Comparison of ENCODE assay signal across 1 fruit fly cellular context in genomic region chr3R:30802115-30802682, dm6.
TF ChIP-seq lines count a peak whose summit lies in the region.

No protein-coding gene starts in this region.

TF ChIP-seq in whole organism, embryonic, 481 proteins besides CTCF, POLR2A, EP300 and RAD21 (continued from another document and continues in another):
- no peak for TF ChIP-seq Trl (optimal IDR thresholded peaks at IDR 0.05; lab: Kevin White, UChicago)
- peak; percentile 21 for TF ChIP-seq Trl (GFP tag; optimal IDR thresholded peaks at IDR 0.05; lab: Kevin White, UChicago)
- no peak for TF ChIP-seq Abd-B (GFP tag; optimal IDR thresholded peaks at IDR 0.05; lab: Kevin White, UChicago)
- no peak for TF ChIP-seq HmgD (GFP tag; optimal IDR thresholded peaks at IDR 0.05; lab: Kevin White, UChicago)
- no peak for TF ChIP-seq amos (GFP tag; IDR thresholded peaks at IDR 0.05; lab: Robert Waterston, UW; ENCODE audit: partially characterized antibody)
- TF ChIP-seq pfk (GFP tag; optimal IDR thresholded peaks at IDR 0.05; lab: Kevin White, UChicago), result no peak
- no peak for TF ChIP-seq da (GFP tag; optimal IDR thresholded peaks at IDR 0.05; lab: Kevin White, UChicago)
- no peak for TF ChIP-seq NfI (GFP tag; optimal IDR thresholded peaks at IDR 0.05; lab: Kevin White, UChicago)
- no peak for TF ChIP-seq Chrac-16 (GFP tag; optimal IDR thresholded peaks at IDR 0.05; lab: Kevin White, UChicago)
- TF ChIP-seq CG31224 (GFP tag; IDR thresholded peaks at IDR 0.05; lab: Robert Waterston, UW), result no peak
- no peak for TF ChIP-seq CG4424 (GFP tag; optimal IDR thresholded peaks at IDR 0.05; lab: Kevin White, UChicago)
- TF ChIP-seq yki (optimal IDR thresholded peaks at IDR 0.05; lab: Kevin White, UChicago), result no peak
- no peak for TF ChIP-seq CG7963 (GFP tag; IDR thresholded peaks at IDR 0.05; lab: Robert Waterston, UW; ENCODE audit: partially characterized antibody)
- no peak for TF ChIP-seq pum (GFP tag; optimal IDR thresholded peaks at IDR 0.05; lab: Kevin White, UChicago)
- no peak for TF ChIP-seq aop (GFP tag; IDR thresholded peaks at IDR 0.05; lab: Robert Waterston, UW)
- TF ChIP-seq sisA (GFP tag; IDR thresholded peaks at IDR 0.05; lab: Robert Waterston, UW), result no peak
- TF ChIP-seq Max (GFP tag; optimal IDR thresholded peaks at IDR 0.05; lab: Kevin White, UChicago), result peak; percentile 3
- TF ChIP-seq CG11695 (GFP tag; IDR thresholded peaks at IDR 0.05; lab: Robert Waterston, UW), result 0 out of 3 replicates have a peak, but pooled peaks have one; percentile 33
- no peak for TF ChIP-seq hkb (optimal IDR thresholded peaks at IDR 0.05; lab: Kevin White, UChicago)
- no peak for TF ChIP-seq hkb (GFP tag; IDR thresholded peaks at IDR 0.05; lab: Robert Waterston, UW)
- no peak for TF ChIP-seq croc (GFP tag; conservative IDR thresholded peaks at IDR 0.05; lab: Robert Waterston, UW)
- peak; percentile 40 for TF ChIP-seq CG6854 (GFP tag; optimal IDR thresholded peaks at IDR 0.05; lab: Kevin White, UChicago)
- no peak for TF ChIP-seq slp2 (GFP tag; optimal IDR thresholded peaks at IDR 0.05; lab: Kevin White, UChicago)
- TF ChIP-seq klu (GFP tag; IDR thresholded peaks at IDR 0.05; lab: Robert Waterston, UW), result no peak
- no peak for TF ChIP-seq pb (GFP tag; optimal IDR thresholded peaks at IDR 0.05; lab: Kevin White, UChicago)
- TF ChIP-seq tup (GFP tag; optimal IDR thresholded peaks at IDR 0.05; lab: Kevin White, UChicago), result no peak
- no peak for TF ChIP-seq Taf1 (GFP tag; IDR thresholded peaks at IDR 0.05; lab: Robert Waterston, UW)
- peak; percentile 8 for TF ChIP-seq Fer2 (tag; optimal IDR thresholded peaks at IDR 0.05; lab: Kevin White, UChicago)
- TF ChIP-seq CG14860 (GFP tag; IDR thresholded peaks at IDR 0.05; lab: Robert Waterston, UW; ENCODE audit: partially characterized antibody), result no peak
- no peak; the same call in 1 of the 2 replicates for TF ChIP-seq MBD-R2 (GFP tag; IDR thresholded peaks at IDR 0.05; lab: Robert Waterston, UW)
- TF ChIP-seq Jarid2 (GFP tag; optimal IDR thresholded peaks at IDR 0.05; lab: Kevin White, UChicago), result no peak
- peak in 1 of 2 experiments; percentile 37 for TF ChIP-seq Hr51 (GFP tag; optimal IDR thresholded peaks at IDR 0.05; lab: Kevin White, UChicago)
- no peak for TF ChIP-seq bab2 (GFP tag; optimal IDR thresholded peaks at IDR 0.05; lab: Kevin White, UChicago)
- no peak for TF ChIP-seq ATbp (GFP tag; optimal IDR thresholded peaks at IDR 0.05; lab: Kevin White, UChicago)
- TF ChIP-seq insv (GFP tag; optimal IDR thresholded peaks at IDR 0.05; lab: Kevin White, UChicago), result no peak
- TF ChIP-seq sob (GFP tag; IDR thresholded peaks at IDR 0.05; lab: Robert Waterston, UW), result peak; percentile 30; the same call in 1 of the 2 replicates
- TF ChIP-seq ro (GFP tag; IDR thresholded peaks at IDR 0.05; lab: Robert Waterston, UW), result no peak
- no peak for TF ChIP-seq oc (tag; optimal IDR thresholded peaks at IDR 0.05; lab: Kevin White, UChicago)
- TF ChIP-seq CG30431 (GFP tag; optimal IDR thresholded peaks at IDR 0.05; lab: Kevin White, UChicago), result no peak
- no peak for TF ChIP-seq CG17359 (tag; optimal IDR thresholded peaks at IDR 0.05; lab: Kevin White, UChicago)
- TF ChIP-seq jing (GFP tag; optimal IDR thresholded peaks at IDR 0.05; lab: Kevin White, UChicago), result no peak
- no peak for TF ChIP-seq az2 (GFP tag; optimal IDR thresholded peaks at IDR 0.05; lab: Kevin White, UChicago)
- no peak for TF ChIP-seq CG13287 (GFP tag; IDR thresholded peaks at IDR 0.05; lab: Robert Waterston, UW; ENCODE audit: partially characterized antibody)
- no peak for TF ChIP-seq CG11560 (tag; IDR thresholded peaks at IDR 0.05; lab: Robert Waterston, UW)
- TF ChIP-seq Ets65A (GFP tag; lab: Kevin White, UChicago), result no peak
- no peak for TF ChIP-seq CG11696 (GFP tag; IDR thresholded peaks at IDR 0.05; lab: Robert Waterston, UW)
- no peak for TF ChIP-seq Usf (GFP tag; optimal IDR thresholded peaks at IDR 0.05; lab: Kevin White, UChicago)
- no peak for TF ChIP-seq Doc3 (GFP tag; IDR thresholded peaks at IDR 0.05; lab: Robert Waterston, UW; ENCODE audit: partially characterized antibody)
- TF ChIP-seq usp (GFP tag; optimal IDR thresholded peaks at IDR 0.05; lab: Kevin White, UChicago), result no peak
- no peak for TF ChIP-seq CG5245 (GFP tag; optimal IDR thresholded peaks at IDR 0.05; lab: Kevin White, UChicago)
- peak; percentile 20 for TF ChIP-seq CG1233 (GFP tag; optimal IDR thresholded peaks at IDR 0.05; lab: Kevin White, UChicago)
- no peak; the same call in 2 of the 3 replicates for TF ChIP-seq zfh1 (GFP tag; IDR thresholded peaks at IDR 0.05; lab: Robert Waterston, UW)
- peak; percentile 50 for TF ChIP-seq CG18619 (GFP tag; optimal IDR thresholded peaks at IDR 0.05; lab: Kevin White, UChicago)
- no peak for TF ChIP-seq Blimp-1 (GFP tag; optimal IDR thresholded peaks at IDR 0.05; lab: Kevin White, UChicago)
- TF ChIP-seq Ptx1 (GFP tag; IDR thresholded peaks at IDR 0.05; lab: Robert Waterston, UW), result no peak
- peak; percentile 92 for TF ChIP-seq Med (GFP tag; lab: Kevin White, UChicago)
- TF ChIP-seq Bgb (GFP tag; IDR thresholded peaks at IDR 0.05; lab: Robert Waterston, UW; ENCODE audit: partially characterized antibody), result no peak
- TF ChIP-seq Ssrp (tag; optimal IDR thresholded peaks at IDR 0.05; lab: Kevin White, UChicago), result no peak
- peak; percentile 34 for TF ChIP-seq Bteb2 (GFP tag; optimal IDR thresholded peaks at IDR 0.05; lab: Kevin White, UChicago)
- no peak for TF ChIP-seq btn (GFP tag; optimal IDR thresholded peaks at IDR 0.05; lab: Kevin White, UChicago)
- TF ChIP-seq B-H2 (GFP tag; optimal IDR thresholded peaks at IDR 0.05; lab: Kevin White, UChicago), result peak; percentile 55
- TF ChIP-seq CG16813 (GFP tag; IDR thresholded peaks at IDR 0.05; lab: Robert Waterston, UW; ENCODE audit: partially characterized antibody), result no peak
- peak; percentile 70 for TF ChIP-seq CG6765 (GFP tag; optimal IDR thresholded peaks at IDR 0.05; lab: Kevin White, UChicago)
- no peak for TF ChIP-seq inv (GFP tag; IDR thresholded peaks at IDR 0.05; lab: Robert Waterston, UW; ENCODE audit: partially characterized antibody)
- no peak for TF ChIP-seq CG14441 (GFP tag; IDR thresholded peaks at IDR 0.05; lab: Robert Waterston, UW)
- TF ChIP-seq gsb (GFP tag; IDR thresholded peaks at IDR 0.05; lab: Robert Waterston, UW), result 0 out of 2 replicates have a peak, but pooled peaks have one; percentile 48
- no peak for TF ChIP-seq nmo (GFP tag; optimal IDR thresholded peaks at IDR 0.05; lab: Kevin White, UChicago)
- TF ChIP-seq D19B (GFP tag; optimal IDR thresholded peaks at IDR 0.05; lab: Kevin White, UChicago), result no peak
- TF ChIP-seq crc (GFP tag; optimal IDR thresholded peaks at IDR 0.05; lab: Kevin White, UChicago), result no peak
- TF ChIP-seq Meics (GFP tag; optimal IDR thresholded peaks at IDR 0.05; lab: Kevin White, UChicago), result peak; percentile 45
- TF ChIP-seq CG7357 (GFP tag; IDR thresholded peaks at IDR 0.05; lab: Robert Waterston, UW), result no peak
- TF ChIP-seq tap (tag; optimal IDR thresholded peaks at IDR 0.05; lab: Kevin White, UChicago), result no peak
- TF ChIP-seq odd (GFP tag; optimal IDR thresholded peaks at IDR 0.05; lab: Kevin White, UChicago), result no peak
- TF ChIP-seq gsb-n (tag; optimal IDR thresholded peaks at IDR 0.05; lab: Kevin White, UChicago), result no peak
- TF ChIP-seq nau (GFP tag; optimal IDR thresholded peaks at IDR 0.05; lab: Kevin White, UChicago), result no peak
- peak; percentile 9 for TF ChIP-seq CG12744 (GFP tag; optimal IDR thresholded peaks at IDR 0.05; lab: Kevin White, UChicago)
- no peak for TF ChIP-seq CG10267 (tag; optimal IDR thresholded peaks at IDR 0.05; lab: Kevin White, UChicago)
- no peak for TF ChIP-seq Hr3 (GFP tag; optimal IDR thresholded peaks at IDR 0.05; lab: Kevin White, UChicago)
- TF ChIP-seq maf-S (GFP tag; optimal IDR thresholded peaks at IDR 0.05; lab: Kevin White, UChicago), result peak; percentile 22
- no peak for TF ChIP-seq CG3726 (GFP tag; IDR thresholded peaks at IDR 0.05; lab: Robert Waterston, UW)
- TF ChIP-seq Hmr (GFP tag; optimal IDR thresholded peaks at IDR 0.05; lab: Kevin White, UChicago), result peak; percentile 83
- no peak for TF ChIP-seq TFAM (GFP tag; optimal IDR thresholded peaks at IDR 0.05; lab: Kevin White, UChicago)
- TF ChIP-seq h (optimal IDR thresholded peaks at IDR 0.05; lab: Kevin White, UChicago), result no peak
- no peak for TF ChIP-seq ewg (GFP tag; optimal IDR thresholded peaks at IDR 0.05; lab: Kevin White, UChicago)
- no peak for TF ChIP-seq lola (GFP tag; optimal IDR thresholded peaks at IDR 0.05; lab: Kevin White, UChicago)
- TF ChIP-seq Lim3 (GFP tag; IDR thresholded peaks at IDR 0.05; lab: Robert Waterston, UW), result no peak
- TF ChIP-seq H15 (GFP tag; IDR thresholded peaks at IDR 0.05; lab: Robert Waterston, UW), result no peak
- no peak for TF ChIP-seq CG32767 (GFP tag; IDR thresholded peaks at IDR 0.05; lab: Robert Waterston, UW)
- no peak for TF ChIP-seq ind (GFP tag; optimal IDR thresholded peaks at IDR 0.05; lab: Kevin White, UChicago)
- TF ChIP-seq hth (optimal IDR thresholded peaks at IDR 0.05; lab: Kevin White, UChicago), result no peak
- no peak for TF ChIP-seq slou (GFP tag; optimal IDR thresholded peaks at IDR 0.05; lab: Kevin White, UChicago)
- TF ChIP-seq crol (GFP tag; IDR thresholded peaks at IDR 0.05; lab: Robert Waterston, UW), result no peak
- peak; percentile 42; the same call in 1 of the 2 replicates for TF ChIP-seq seq (GFP tag; IDR thresholded peaks at IDR 0.05; lab: Robert Waterston, UW)
- no peak for TF ChIP-seq Sry-δ (GFP tag; optimal IDR thresholded peaks at IDR 0.05; lab: Kevin White, UChicago)
- TF ChIP-seq CG15479 (GFP tag; optimal IDR thresholded peaks at IDR 0.05; lab: Kevin White, UChicago), result no peak
- TF ChIP-seq sd (tag; optimal IDR thresholded peaks at IDR 0.05; lab: Kevin White, UChicago), result peak; percentile 97
- TF ChIP-seq CG17361 (GFP tag; IDR thresholded peaks at IDR 0.05; lab: Robert Waterston, UW), result no peak
- TF ChIP-seq tll (GFP tag; optimal IDR thresholded peaks at IDR 0.05; lab: Kevin White, UChicago), result no peak
- no peak for TF ChIP-seq en (GFP tag; optimal IDR thresholded peaks at IDR 0.05; lab: Kevin White, UChicago)
- TF ChIP-seq HLH3B (GFP tag; IDR thresholded peaks at IDR 0.05; lab: Robert Waterston, UW), result no peak
- TF ChIP-seq pita (GFP tag; optimal IDR thresholded peaks at IDR 0.05; lab: Kevin White, UChicago), result no peak
- TF ChIP-seq CG34422 (GFP tag; IDR thresholded peaks at IDR 0.05; lab: Robert Waterston, UW), result no peak
- TF ChIP-seq dpn (GFP tag; optimal IDR thresholded peaks at IDR 0.05; lab: Kevin White, UChicago), result no peak
- TF ChIP-seq CkIIα-i1 (GFP tag; IDR thresholded peaks at IDR 0.05; lab: Robert Waterston, UW), result no peak
- TF ChIP-seq eyg (GFP tag; optimal IDR thresholded peaks at IDR 0.05; lab: Kevin White, UChicago), result peak; percentile 30
- TF ChIP-seq CG34224 (GFP tag; IDR thresholded peaks at IDR 0.05; lab: Robert Waterston, UW; ENCODE audit: partially characterized antibody), result no peak
- TF ChIP-seq CG31388 (GFP tag; optimal IDR thresholded peaks at IDR 0.05; lab: Kevin White, UChicago), result no peak
- no peak for TF ChIP-seq ato (GFP tag; IDR thresholded peaks at IDR 0.05; lab: Robert Waterston, UW; ENCODE audit: partially characterized antibody)
- no peak for TF ChIP-seq Xbp1 (GFP tag; optimal IDR thresholded peaks at IDR 0.05; lab: Kevin White, UChicago)
- TF ChIP-seq Rx (GFP tag; IDR thresholded peaks at IDR 0.05; lab: Robert Waterston, UW), result no peak
- TF ChIP-seq peb (GFP tag; IDR thresholded peaks at IDR 0.05; lab: Robert Waterston, UW), result no peak
- peak; percentile 52 for TF ChIP-seq HmgZ (tag; optimal IDR thresholded peaks at IDR 0.05; lab: Kevin White, UChicago)
- no peak for TF ChIP-seq CG10959 (GFP tag; IDR thresholded peaks at IDR 0.05; lab: Robert Waterston, UW)
- TF ChIP-seq Vsx1 (GFP tag; optimal IDR thresholded peaks at IDR 0.05; lab: Kevin White, UChicago), result peak; percentile 42
- TF ChIP-seq CG8388 (GFP tag; optimal IDR thresholded peaks at IDR 0.05; lab: Kevin White, UChicago), result no peak
- TF ChIP-seq wek (GFP tag; optimal IDR thresholded peaks at IDR 0.05; lab: Kevin White, UChicago), result no peak
- no peak for TF ChIP-seq slbo (GFP tag; IDR thresholded peaks at IDR 0.05; lab: Robert Waterston, UW)
- no peak for TF ChIP-seq grau (tag; optimal IDR thresholded peaks at IDR 0.05; lab: Kevin White, UChicago)
- peak; percentile 77 for TF ChIP-seq lab (GFP tag; optimal IDR thresholded peaks at IDR 0.05; lab: Kevin White, UChicago)
- no peak for TF ChIP-seq pros (GFP tag; optimal IDR thresholded peaks at IDR 0.05; lab: Kevin White, UChicago)
- TF ChIP-seq Dad (GFP tag; optimal IDR thresholded peaks at IDR 0.05; lab: Kevin White, UChicago), result no peak
- no peak for TF ChIP-seq CG31441 (GFP tag; IDR thresholded peaks at IDR 0.05; lab: Robert Waterston, UW)
- no peak for TF ChIP-seq crp (GFP tag; optimal IDR thresholded peaks at IDR 0.05; lab: Kevin White, UChicago)
- TF ChIP-seq org-1 (GFP tag; optimal IDR thresholded peaks at IDR 0.05; lab: Kevin White, UChicago), result peak; percentile 27
- no peak for TF ChIP-seq CG17385 (GFP tag; optimal IDR thresholded peaks at IDR 0.05; lab: Kevin White, UChicago)
- no peak for TF ChIP-seq tin (GFP tag; optimal IDR thresholded peaks at IDR 0.05; lab: Kevin White, UChicago)
- no peak for TF ChIP-seq Sox102F (GFP tag; optimal IDR thresholded peaks at IDR 0.05; lab: Kevin White, UChicago)
- TF ChIP-seq CG12942 (GFP tag; optimal IDR thresholded peaks at IDR 0.05; lab: Kevin White, UChicago), result no peak
- no peak for TF ChIP-seq Hr39 (optimal IDR thresholded peaks at IDR 0.05; lab: Kevin White, UChicago)
- TF ChIP-seq abd-A (tag; optimal IDR thresholded peaks at IDR 0.05; lab: Kevin White, UChicago), result no peak
- TF ChIP-seq Fer1 (GFP tag; optimal IDR thresholded peaks at IDR 0.05; lab: Kevin White, UChicago), result peak; percentile 52
- no peak for TF ChIP-seq CG2712 (tag; optimal IDR thresholded peaks at IDR 0.05; lab: Kevin White, UChicago)
- no peak for TF ChIP-seq CG12659 (GFP tag; optimal IDR thresholded peaks at IDR 0.05; lab: Kevin White, UChicago)
- TF ChIP-seq jumu (GFP tag; optimal IDR thresholded peaks at IDR 0.05; lab: Kevin White, UChicago), result no peak
- peak; percentile 7 for TF ChIP-seq CG9727 (GFP tag; optimal IDR thresholded peaks at IDR 0.05; lab: Kevin White, UChicago)
- no peak for TF ChIP-seq CG11093 (GFP tag; IDR thresholded peaks at IDR 0.05; lab: Robert Waterston, UW)
- no peak for TF ChIP-seq Gsc (GFP tag; IDR thresholded peaks at IDR 0.05; lab: Robert Waterston, UW)
- no peak for TF ChIP-seq shn (GFP tag; optimal IDR thresholded peaks at IDR 0.05; lab: Kevin White, UChicago)
- no peak for TF ChIP-seq CG14965 (GFP tag; optimal IDR thresholded peaks at IDR 0.05; lab: Kevin White, UChicago; ENCODE audit: borderline replicate concordance)
